Worm (Caenorhabditis elegans): ENCODE measurements around the gene glr-7.

The glr-7 gene

ce11 chrX:2446185-2446584, 26.5 kb upstream of the glr-7 start:
- TF ChIP-seq attf-5 (GFP tag; optimal IDR thresholded peaks at IDR 0.05) (no peak), mcd-1 (GFP tag; IDR thresholded peaks at IDR 0.05) (no peak), mes-4 (tag; optimal IDR thresholded peaks at IDR 0.05) (no peak), ztf-26 (tag; optimal IDR thresholded peaks at IDR 0.05) (no peak), bed-1 (GFP tag; IDR thresholded peaks at IDR 0.05) (no peak), ztf-18 (tag; optimal IDR thresholded peaks at IDR 0.05) (no peak), pha-4 (tag; optimal IDR thresholded peaks at IDR 0.05) (no peak), hrde-1 (tag; optimal IDR thresholded peaks at IDR 0.05; ENCODE audit: borderline replicate concordance) (no peak), sptf-2 (GFP tag; optimal IDR thresholded peaks at IDR 0.05) (no peak), him-1 (tag; optimal IDR thresholded peaks at IDR 0.05) (no peak), C17E4.6 (GFP tag; IDR thresholded peaks at IDR 0.05) (no peak), tbx-9 (tag; optimal IDR thresholded peaks at IDR 0.05; ENCODE audit: borderline replicate concordance) (no peak), gei-17 (GFP tag; optimal IDR thresholded peaks at IDR 0.05) (no peak), T07F8.4 (tag; optimal IDR thresholded peaks at IDR 0.05) (no peak), aptf-2 (GFP tag; conservative IDR thresholded peaks at IDR 0.05) (no peak), ccch-3 (GFP tag; optimal IDR thresholded peaks at IDR 0.05) (no peak)

- TF ChIP-seq lsl-1 (GFP tag; optimal IDR thresholded peaks at IDR 0.05) (no peak), B0336.3 (GFP tag; IDR thresholded peaks at IDR 0.05) (no peak), B0035.1 (tag; optimal IDR thresholded peaks at IDR 0.05) (no peak), F23B12.7 (tag; optimal IDR thresholded peaks at IDR 0.05; ENCODE audit: insufficient read depth) (no peak), unc-62 (GFP tag; optimal IDR thresholded peaks at IDR 0.05) (no peak), hlh-12 (tag; optimal IDR thresholded peaks at IDR 0.05) (no peak), xnd-1 (tag; optimal IDR thresholded peaks at IDR 0.05) (no peak), let-526 (GFP tag; IDR thresholded peaks at IDR 0.05) (no peak), gei-17 (GFP tag; optimal IDR thresholded peaks at IDR 0.05) (no peak), snpc-1.3 (tag; optimal IDR thresholded peaks at IDR 0.05; ENCODE audit: insufficient read depth) (no peak), ceh-91 (GFP tag; IDR thresholded peaks at IDR 0.05) (no peak), sea-2 (GFP tag; IDR thresholded peaks at IDR 0.05) (no peak), ztf-25 (GFP tag; IDR thresholded peaks at IDR 0.05) (no peak), lin-35 (GFP tag; optimal IDR thresholded peaks at IDR 0.05) (no peak), ztf-6 (GFP tag; IDR thresholded peaks at IDR 0.05) (no peak), cebp-1 (GFP tag; IDR thresholded peaks at IDR 0.05) (no peak), cebp-1 (tag; optimal IDR thresholded peaks at IDR 0.05) (no peak), hlh-26 (GFP tag; conservative IDR thresholded peaks at IDR 0.05) (no peak), hmg-20 (GFP tag; IDR thresholded peaks at IDR 0.05) (no peak)
These were observed 23.6 kb upstream of the glr-7 start, which contains the start of gene T07D1.3 for ce11 chrX:2443304-2443703. TSS of gene T07D1.3 (minus strand) at chrX:2443404.

- TF ChIP-seq dox-1 (GFP tag; IDR thresholded peaks at IDR 0.05) (no peak), hmg-1.2 (GFP tag; IDR thresholded peaks at IDR 0.05) (no peak), hlh-26 (GFP tag; conservative IDR thresholded peaks at IDR 0.05) (no peak), nhr-27 (tag; optimal IDR thresholded peaks at IDR 0.05) (no peak), die-1 (tag; optimal IDR thresholded peaks at IDR 0.05) (no peak)
These were observed 21.5 kb upstream of the glr-7 start for ce11 chrX:2441163-2441562.
